Comparison of ENCODE assay signal across 6 worm cellular contexts in genomic region chrII:6936528-6936927, ce11.
TF ChIP-seq lines count a peak whose summit lies in the region.

No protein-coding gene starts in this region.

TF ChIP-seq in whole organism, L1 larva, 84 proteins besides CTCF, POLR2A, EP300 and RAD21:
- TF ChIP-seq lin-35 (GFP tag; optimal IDR thresholded peaks at IDR 0.05; lab: Kevin White, UChicago): no peak
- TF ChIP-seq nhr-71 (tag; optimal IDR thresholded peaks at IDR 0.05; lab: Kevin White, UChicago): peak; percentile 4
- no peak for TF ChIP-seq efl-1 (optimal IDR thresholded peaks at IDR 0.05; lab: Kevin White, UChicago)
- peak in 1 of 2 experiments; percentile 71 for TF ChIP-seq efl-1 (GFP tag; optimal IDR thresholded peaks at IDR 0.05 in 1 of 2; lab: Kevin White, UChicago)

TF ChIP-seq in whole organism, L3 larva, 47 proteins besides CTCF, POLR2A, EP300 and RAD21:
- TF ChIP-seq pha-4 (tag; optimal IDR thresholded peaks at IDR 0.05; lab: Kevin White, UChicago): no peak
- peak; percentile 9 for TF ChIP-seq pqm-1 (tag; optimal IDR thresholded peaks at IDR 0.05; lab: Kevin White, UChicago)
- no peak for TF ChIP-seq lin-15B (tag; optimal IDR thresholded peaks at IDR 0.05; lab: Kevin White, UChicago)

TF ChIP-seq in whole organism, L4 larva, 104 proteins besides CTCF, POLR2A, EP300 and RAD21:
- TF ChIP-seq aha-1 (tag; lab: Kevin White, UChicago) (peak; percentile 5), F44E2.7 (GFP tag; IDR thresholded peaks at IDR 0.05; lab: Robert Waterston, UW) (no peak), lin-1 (GFP tag; IDR thresholded peaks at IDR 0.05; lab: Robert Waterston, UW) (no peak), nhr-28 (tag; optimal IDR thresholded peaks at IDR 0.05; lab: Kevin White, UChicago) (peak; percentile 23), pqm-1 (tag; optimal IDR thresholded peaks at IDR 0.05; lab: Kevin White, UChicago) (peak; percentile 65), unc-62 (GFP tag; optimal IDR thresholded peaks at IDR 0.05 in 1 of 2; lab: Kevin White, UChicago) (peak in 1 of 2 experiments; percentile 37), unc-62 (tag; optimal IDR thresholded peaks at IDR 0.05; lab: Kevin White, UChicago) (no peak), zip-11 (GFP tag; IDR thresholded peaks at IDR 0.05; lab: Robert Waterston, UW) (no peak), tag-97 (GFP tag; IDR thresholded peaks at IDR 0.05; lab: Robert Waterston, UW) (no peak), vab-7 (GFP tag; IDR thresholded peaks at IDR 0.05; lab: Robert Waterston, UW) (no peak), lim-7 (GFP tag; IDR thresholded peaks at IDR 0.05; lab: Robert Waterston, UW) (no peak), mes-2 (tag; optimal IDR thresholded peaks at IDR 0.05; lab: Kevin White, UChicago; ENCODE audit: poor library complexity, severe bottlenecking) (peak; percentile 14), snpc-1.2 (GFP tag; IDR thresholded peaks at IDR 0.05; lab: Robert Waterston, UW) (no peak), unc-39 (tag; optimal IDR thresholded peaks at IDR 0.05; lab: Kevin White, UChicago) (no peak)

TF ChIP-seq in whole organism, early embryonic, 17 proteins besides CTCF, POLR2A, EP300 and RAD21:
- TF ChIP-seq ceh-13 (GFP tag; optimal IDR thresholded peaks at IDR 0.05; lab: Kevin White, UChicago) (no peak), tbx-11 (GFP tag; IDR thresholded peaks at IDR 0.05; lab: Robert Waterston, UW) (peak; percentile 26; the same call in 1 of the 2 replicates)

TF ChIP-seq in whole organism, mixed stage, embryonic, 35 proteins besides CTCF, POLR2A, EP300 and RAD21:
- TF ChIP-seq hlh-1 (tag; optimal IDR thresholded peaks at IDR 0.05; lab: Kevin White, UChicago) (peak; percentile 97), snpc-4 (tag; optimal IDR thresholded peaks at IDR 0.05; lab: Kevin White, UChicago) (no peak), ceh-43 (GFP tag; optimal IDR thresholded peaks at IDR 0.05; lab: Kevin White, UChicago) (no peak), ztf-11 (tag; optimal IDR thresholded peaks at IDR 0.05; lab: Kevin White, UChicago) (no peak), nhr-12 (tag; optimal IDR thresholded peaks at IDR 0.05; lab: Kevin White, UChicago) (no peak), cnd-1 (tag; optimal IDR thresholded peaks at IDR 0.05; lab: Kevin White, UChicago) (no peak), M03D4.4 (tag; optimal IDR thresholded peaks at IDR 0.05; lab: Kevin White, UChicago) (no peak), nhr-28 (tag; optimal IDR thresholded peaks at IDR 0.05; lab: Kevin White, UChicago) (no peak), bed-3 (GFP tag; optimal IDR thresholded peaks at IDR 0.05; lab: Kevin White, UChicago) (no peak), zip-8 (tag; optimal IDR thresholded peaks at IDR 0.05; lab: Kevin White, UChicago) (no peak), elt-3 (tag; optimal IDR thresholded peaks at IDR 0.05; lab: Kevin White, UChicago) (no peak), ceh-83 (GFP tag; optimal IDR thresholded peaks at IDR 0.05; lab: Kevin White, UChicago) (no peak), unc-62 (GFP tag; optimal IDR thresholded peaks at IDR 0.05; lab: Kevin White, UChicago) (peak; percentile 62), flh-1 (GFP tag; optimal IDR thresholded peaks at IDR 0.05; lab: Kevin White, UChicago) (no peak), ham-2 (GFP tag; optimal IDR thresholded peaks at IDR 0.05; lab: Kevin White, UChicago) (no peak), nhr-2 (tag; optimal IDR thresholded peaks at IDR 0.05; lab: Kevin White, UChicago) (no peak), elt-1 (tag; optimal IDR thresholded peaks at IDR 0.05; lab: Kevin White, UChicago; ENCODE audit: borderline replicate concordance, insufficient read depth) (peak; percentile 60), mls-2 (tag; optimal IDR thresholded peaks at IDR 0.05; lab: Kevin White, UChicago) (no peak), blmp-1 (tag; optimal IDR thresholded peaks at IDR 0.05; lab: Kevin White, UChicago) (no peak), unc-120 (tag; optimal IDR thresholded peaks at IDR 0.05; lab: Kevin White, UChicago; ENCODE audit: poor library complexity, severe bottlenecking) (peak; percentile 91), pha-4 (tag; optimal IDR thresholded peaks at IDR 0.05; lab: Kevin White, UChicago) (no peak), lin-32 (GFP tag; optimal IDR thresholded peaks at IDR 0.05; lab: Kevin White, UChicago) (no peak), sem-2 (GFP tag; optimal IDR thresholded peaks at IDR 0.05; lab: Kevin White, UChicago) (no peak), sptf-1 (tag; optimal IDR thresholded peaks at IDR 0.05; lab: Kevin White, UChicago) (no peak)

TF ChIP-seq in whole organism, young adult, 124 proteins besides CTCF, POLR2A, EP300 and RAD21:
- no peak for TF ChIP-seq F57A8.1 (GFP tag; optimal IDR thresholded peaks at IDR 0.05; lab: Kevin White, UChicago)
- no peak for TF ChIP-seq ztf-28 (GFP tag; IDR thresholded peaks at IDR 0.05; lab: Robert Waterston, UW)
- no peak for TF ChIP-seq lsl-1 (GFP tag; optimal IDR thresholded peaks at IDR 0.05; lab: Kevin White, UChicago)
- TF ChIP-seq athp-1 (tag; optimal IDR thresholded peaks at IDR 0.05; lab: Kevin White, UChicago): no peak
- TF ChIP-seq nhr-80 (tag; optimal IDR thresholded peaks at IDR 0.05; lab: Kevin White, UChicago): peak; percentile 38
- no peak for TF ChIP-seq unc-62 (GFP tag; optimal IDR thresholded peaks at IDR 0.05; lab: Kevin White, UChicago)
- no peak for TF ChIP-seq die-1 (tag; optimal IDR thresholded peaks at IDR 0.05; lab: Kevin White, UChicago)
- TF ChIP-seq B0261.1 (tag; optimal IDR thresholded peaks at IDR 0.05; lab: Kevin White, UChicago): no peak
